Fruit fly (Drosophila melanogaster) whole organism: ENCODE results near the gene CG16824.

ENCODE experiments used
- Dll ChIP-seq: fragments of >200 bp; optimal IDR thresholded peaks from 2 replicates; lab custom pipeline; 2017
- EcR ChIP-seq, 2 experiments: fragments of >200 bp; optimal IDR thresholded peaks; 2 replicates each; lab custom pipeline; 2017; ENCODE audit warnings: missing biosample characterization in 2 of 2, missing genetic modification characterization in 2 of 2, missing genetic modification reagents in 2 of 2
- pan ChIP-seq: fragments of >200 bp; optimal IDR thresholded peaks from 2 replicates; lab custom pipeline; 2017
- psq ChIP-seq: fragments of >200 bp; optimal IDR thresholded peaks from 2 replicates; lab custom pipeline; 2017

DNA sequence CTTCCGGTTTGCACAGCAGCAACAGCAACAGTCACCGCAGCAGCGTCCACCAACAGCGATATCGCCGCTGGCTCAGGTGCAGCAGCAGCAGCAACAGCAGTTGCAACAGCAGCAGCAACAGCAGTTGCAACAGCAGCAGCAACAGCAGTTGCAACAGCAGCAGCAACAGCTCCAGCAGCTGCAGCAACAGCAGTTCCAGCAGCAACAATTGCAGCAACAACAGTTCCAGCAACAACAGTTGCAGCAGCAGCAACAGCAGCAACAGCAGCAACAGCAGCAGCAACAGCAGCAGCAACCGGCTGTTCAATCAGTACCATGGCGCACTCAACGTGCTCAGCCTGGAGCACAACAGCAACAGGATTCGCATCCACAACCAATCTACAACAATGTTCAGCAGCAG, 20.3 kb upstream of the CG16824 start:
- TF ChIP-seq psq (lab: Kevin White, UChicago): no peak
- no peak for TF ChIP-seq Dll (lab: Kevin White, UChicago)
- TF ChIP-seq pan (lab: Kevin White, UChicago): no peak
- no peak for TF ChIP-seq EcR (GFP tag; optimal IDR thresholded peaks at IDR 0.05; lab: Kevin White, UChicago)
